Fruit fly (Drosophila melanogaster) whole organism, wandering third instar larva: ENCODE measurements around the gene CG1575.

Experiments used
- CG32264 ChIP-seq: fragments of 200-800 bp; sonication (Bioruptor generic); optimal IDR thresholded peaks from 2 replicates; lab custom pipeline; 2016; ENCODE audit warnings: missing biosample characterization, missing genetic modification characterization
- CG9705 ChIP-seq: fragments of 200-800 bp; sonication (Bioruptor generic); optimal IDR thresholded peaks from 2 replicates; lab custom pipeline; 2018; ENCODE audit warnings: missing biosample characterization, mild to moderate bottlenecking, missing genetic modification characterization
- CrebA ChIP-seq: fragments of 200-800 bp; sonication (Bioruptor generic); optimal IDR thresholded peaks from 2 replicates; lab custom pipeline; 2016; ENCODE audit warnings: missing biosample characterization, mild to moderate bottlenecking, missing genetic modification characterization, borderline replicate concordance
- Dfd ChIP-seq: fragments of >200 bp; optimal IDR thresholded peaks from 2 replicates; lab custom pipeline; 2017; ENCODE audit warnings: missing biosample characterization, missing genetic modification characterization
- GATAd ChIP-seq: sonication (Bioruptor generic); optimal IDR thresholded peaks from 2 replicates; lab custom pipeline; 2016; ENCODE audit warnings: missing biosample characterization, missing genetic modification characterization
- HLH106 ChIP-seq: fragments of 200-800 bp; optimal IDR thresholded peaks from 3 replicates; lab custom pipeline; 2019; ENCODE audit warnings: missing biosample characterization, mild to moderate bottlenecking, missing genetic modification characterization, moderate library complexity
- Hnf4 ChIP-seq: fragments of 200-800 bp; sonication (Bioruptor generic); optimal IDR thresholded peaks from 2 replicates; lab custom pipeline; 2016; ENCODE audit warnings: missing biosample characterization, mild to moderate bottlenecking, missing genetic modification characterization
- Hr78 ChIP-seq: fragments of >200 bp; optimal IDR thresholded peaks from 2 replicates; lab custom pipeline; 2017; ENCODE audit warnings: missing biosample characterization, missing genetic modification characterization
- Hr83 ChIP-seq: fragments of 200-300 bp; sonication (Bioruptor generic); optimal IDR thresholded peaks from 2 replicates; lab custom pipeline; 2016; ENCODE audit warnings: missing biosample characterization, mild to moderate bottlenecking, missing genetic modification characterization, moderate library complexity; ENCODE audit not compliant: poor library complexity, severe bottlenecking
- Jra ChIP-seq: sonication (Bioruptor generic); optimal IDR thresholded peaks from 2 replicates; lab custom pipeline; 2016; ENCODE audit warnings: missing biosample characterization, missing genetic modification characterization
- Mio ChIP-seq: sonication (Bioruptor generic); optimal IDR thresholded peaks from 2 replicates; lab custom pipeline; 2016; ENCODE audit warnings: missing biosample characterization, missing genetic modification characterization
- Myc ChIP-seq: fragments of >200 bp; optimal IDR thresholded peaks from 2 replicates; lab custom pipeline; 2017
- Rel ChIP-seq, 2 experiments: fragments of 200-800 bp; sonication (Bioruptor generic) in 1 of 2; optimal IDR thresholded peaks; 2 replicates in 1 of 2; 3 replicates in 1 of 2; lab custom pipeline; 2016 to 2019; ENCODE audit warnings: mild to moderate bottlenecking in 2 of 2, missing biosample characterization in 2 of 2, missing genetic modification characterization in 2 of 2, moderate library complexity in 1 of 2
- Sp1 ChIP-seq: fragments of 200-800 bp; sonication (Bioruptor generic); optimal IDR thresholded peaks from 3 replicates; lab custom pipeline; 2019; ENCODE audit warnings: missing biosample characterization, mild to moderate bottlenecking, missing genetic modification characterization, moderate library complexity
- Vsx2 ChIP-seq: fragments of 200-300, 225-300 bp; sonication (Bioruptor generic); optimal IDR thresholded peaks from 2 replicates; lab custom pipeline; 2018; ENCODE audit warnings: missing biosample characterization, missing genetic modification characterization; ENCODE audit not compliant: partially characterized antibody
- br ChIP-seq: fragments of 200-800 bp; sonication (Bioruptor generic); optimal IDR thresholded peaks from 2 replicates; lab custom pipeline; 2016; ENCODE audit warnings: missing biosample characterization, missing genetic modification characterization
- brk ChIP-seq: fragments of 200-800 bp; sonication (Bioruptor generic); optimal IDR thresholded peaks from 2 replicates; lab custom pipeline; 2016; ENCODE audit warnings: missing biosample characterization, mild to moderate bottlenecking, missing genetic modification characterization
- dl ChIP-seq, 2 experiments: fragments of 175-275, 200-275 bp in 1 of 2; fragments of 200-275 bp in 1 of 2; sonication (Bioruptor generic); optimal IDR thresholded peaks; lab custom pipeline; 2018; ENCODE audit warnings: mild to moderate bottlenecking in 2 of 2, missing biosample characterization in 2 of 2, missing genetic modification characterization in 2 of 2, moderate library complexity in 2 of 2; ENCODE audit not compliant: partially characterized antibody in 2 of 2, insufficient read depth in 1 of 2
- dmrt93B ChIP-seq: fragments of 200-800 bp; sonication (Bioruptor generic); optimal IDR thresholded peaks from 2 replicates; lab custom pipeline; 2018; ENCODE audit warnings: missing biosample characterization, mild to moderate bottlenecking, missing genetic modification characterization
- dsf ChIP-seq: sonication (Bioruptor generic); optimal IDR thresholded peaks from 2 replicates; lab custom pipeline; 2016; ENCODE audit warnings: missing biosample characterization, missing genetic modification characterization, borderline replicate concordance
- ey ChIP-seq: fragments of 200-800 bp; sonication (Bioruptor generic); optimal IDR thresholded peaks from 2 replicates; lab custom pipeline; 2016; ENCODE audit warnings: missing biosample characterization, missing genetic modification characterization
- fru ChIP-seq: fragments of 200-800 bp; sonication (Bioruptor generic); optimal IDR thresholded peaks from 3 replicates; lab custom pipeline; 2016; ENCODE audit warnings: missing biosample characterization, mild to moderate bottlenecking, missing genetic modification characterization
- h ChIP-seq: fragments of 200-800 bp; sonication (Bioruptor generic); optimal IDR thresholded peaks from 3 replicates; lab custom pipeline; 2016; ENCODE audit warnings: missing biosample characterization, mild to moderate bottlenecking, missing genetic modification characterization
- lola ChIP-seq: fragments of >200 bp; optimal IDR thresholded peaks from 2 replicates; lab custom pipeline; 2017; ENCODE audit warnings: missing biosample characterization, missing genetic modification characterization
- pan ChIP-seq: fragments of >200 bp; optimal IDR thresholded peaks from 2 replicates; lab custom pipeline; 2017
- psq ChIP-seq: fragments of 200-800 bp; sonication (Bioruptor generic); optimal IDR thresholded peaks from 3 replicates; lab custom pipeline; 2017; ENCODE audit warnings: missing biosample characterization, mild to moderate bottlenecking, missing genetic modification characterization, moderate library complexity
- rgr ChIP-seq: fragments of 200-800 bp; sonication (Bioruptor generic); optimal IDR thresholded peaks from 3 replicates; lab custom pipeline; 2016; ENCODE audit warnings: missing biosample characterization, mild to moderate bottlenecking, missing genetic modification characterization
- sage ChIP-seq: fragments of 200-800 bp; sonication (Bioruptor generic); optimal IDR thresholded peaks from 2 replicates; lab custom pipeline; 2016; ENCODE audit warnings: missing biosample characterization, mild to moderate bottlenecking, missing genetic modification characterization
- sv ChIP-seq: fragments of 200-800 bp; sonication (Bioruptor generic); optimal IDR thresholded peaks from 3 replicates; lab custom pipeline; 2016; ENCODE audit warnings: missing biosample characterization, missing genetic modification characterization
- tai ChIP-seq: sonication (Bioruptor generic); optimal IDR thresholded peaks from 2 replicates; lab custom pipeline; 2016; ENCODE audit warnings: missing biosample characterization, missing genetic modification characterization
- usp ChIP-seq: fragments of >200 bp; optimal IDR thresholded peaks from 2 replicates; lab custom pipeline; 2017; ENCODE audit warnings: missing biosample characterization, missing genetic modification characterization
- woc ChIP-seq: sonication (Bioruptor generic); optimal IDR thresholded peaks from 2 replicates; lab custom pipeline; 2016; ENCODE audit warnings: missing biosample characterization, mild to moderate bottlenecking, missing genetic modification characterization

Gene CG1575

DNA sequence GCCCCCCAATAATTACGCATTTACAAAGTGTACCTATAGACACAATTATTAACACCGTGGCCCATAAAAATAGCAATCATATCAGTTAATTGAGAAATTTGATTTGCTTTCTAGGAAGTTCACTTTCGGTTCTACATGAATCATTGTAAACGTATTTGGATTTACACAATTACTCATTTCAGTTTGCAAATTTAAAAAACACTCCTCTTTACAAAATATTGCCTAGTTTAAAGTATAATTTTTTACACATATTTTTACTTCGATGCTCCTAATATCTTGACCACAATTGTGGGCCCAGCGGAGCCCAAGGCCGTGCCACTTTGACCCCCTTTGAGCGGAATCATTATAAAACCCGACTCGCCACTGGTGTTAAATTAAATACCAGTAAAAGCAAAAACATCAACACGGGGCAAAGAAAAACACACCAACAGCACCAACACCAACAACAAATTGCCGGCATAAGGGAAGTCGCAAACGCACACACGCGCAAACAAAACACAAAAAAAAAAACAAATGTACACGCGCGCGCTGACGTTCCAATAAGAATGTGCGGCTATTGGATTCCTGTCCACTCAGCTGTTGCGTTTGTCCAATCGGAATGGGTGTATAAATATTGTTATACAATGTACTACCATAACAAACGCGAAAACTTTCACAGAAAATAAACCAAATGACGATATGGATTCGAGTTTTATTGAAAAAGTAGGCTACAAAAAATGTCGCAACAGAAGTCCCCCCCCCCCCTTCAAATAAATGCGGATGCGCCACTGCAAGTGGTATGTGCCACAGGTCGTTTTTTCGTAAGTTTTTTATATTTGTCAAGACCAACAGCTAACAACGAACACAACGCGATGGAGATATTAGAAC lies 2.1 kb upstream of the CG1575 start:
- TF ChIP-seq psq (GFP tag; lab: Kevin White, UChicago) (peak; percentile 7), sv (GFP tag; lab: Kevin White, UChicago) (peak; percentile 3), br (GFP tag; lab: Kevin White, UChicago) (peak; percentile 31), Jra (GFP tag; lab: Kevin White, UChicago) (no peak), GATAd (GFP tag; lab: Kevin White, UChicago) (no peak), h (GFP tag; lab: Kevin White, UChicago) (peak; percentile 20), Sp1 (GFP tag; lab: Kevin White, UChicago) (peak; percentile 19), HLH106 (tag; lab: Kevin White, UChicago) (peak; percentile 29), Hnf4 (GFP tag; lab: Kevin White, UChicago) (peak; percentile 26), woc (GFP tag; lab: Kevin White, UChicago) (peak; percentile 25), CG9705 (GFP tag; lab: Kevin White, UChicago) (no peak), rgr (GFP tag; lab: Kevin White, UChicago) (peak; percentile 37), usp (GFP tag; lab: Kevin White, UChicago) (no peak)

DNA sequence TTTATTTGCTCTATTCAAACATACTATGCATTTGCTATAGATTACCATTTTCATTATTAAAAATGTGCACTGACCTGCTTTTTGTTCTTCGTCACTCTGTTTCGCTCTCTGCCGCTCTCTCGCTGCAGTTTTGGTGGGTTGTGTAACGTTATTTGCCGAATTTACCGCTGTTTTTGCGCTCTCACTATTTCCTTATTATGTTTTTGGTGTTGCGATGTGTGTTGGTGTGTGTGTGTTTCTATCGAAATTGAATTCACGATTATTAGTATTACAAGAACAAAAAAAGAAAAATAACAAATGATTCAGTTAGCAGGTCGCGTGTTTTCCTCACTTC lies 1.5 kb upstream of the CG1575 start:
- TF ChIP-seq brk (GFP tag; lab: Kevin White, UChicago) (no peak), woc (GFP tag; lab: Kevin White, UChicago) (no peak), Hr83 (no peak), sv (GFP tag; lab: Kevin White, UChicago) (no peak), Myc (lab: Kevin White, UChicago) (no peak), Jra (GFP tag; lab: Kevin White, UChicago) (no peak), ey (no peak), Dfd (GFP tag; lab: Kevin White, UChicago) (no peak), sage (GFP tag; lab: Kevin White, UChicago) (no peak), usp (GFP tag; lab: Kevin White, UChicago) (no peak)

DNA sequence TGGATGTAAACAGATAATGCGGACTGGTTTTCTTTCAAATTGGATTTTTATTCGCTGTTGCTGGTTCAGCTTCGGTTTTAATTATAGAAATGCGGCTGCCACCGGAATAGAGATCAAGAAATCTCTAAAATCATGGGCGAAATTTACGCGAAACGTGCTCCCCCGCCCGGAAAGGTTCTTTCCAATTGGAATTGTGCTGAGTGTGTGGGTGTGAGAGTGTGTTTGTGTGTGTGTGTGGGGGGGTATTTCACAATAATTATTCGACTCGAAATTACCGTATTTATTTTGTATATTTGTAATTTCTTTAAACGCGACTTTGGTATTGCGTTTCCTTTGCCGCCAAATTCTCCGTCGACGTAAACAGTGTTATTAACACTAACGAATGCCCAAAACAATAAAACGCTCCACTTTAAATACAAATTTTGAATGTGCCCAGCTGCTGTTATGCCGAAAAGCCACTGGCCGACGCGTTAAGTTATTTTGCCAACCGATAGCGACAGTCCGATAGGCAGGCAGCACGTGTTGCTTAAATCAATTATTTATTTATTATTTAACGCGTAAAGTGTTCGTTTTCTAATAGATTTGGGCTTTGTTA lies 998 bp upstream of the CG1575 start, which contains the start of gene Gclc:
TSS of gene Gclc (minus strand) at position 431 of the 595 bp plus-strand sequence.
- TF ChIP-seq Jra (GFP tag; lab: Kevin White, UChicago), result no peak
- no peak for TF ChIP-seq tai (GFP tag; lab: Kevin White, UChicago)
- no peak for TF ChIP-seq dmrt93B (GFP tag; lab: Kevin White, UChicago)
- no peak for TF ChIP-seq usp (GFP tag; lab: Kevin White, UChicago)
- TF ChIP-seq Hr83, result no peak
- no peak for TF ChIP-seq Rel (GFP tag; optimal IDR thresholded peaks at IDR 0.05; lab: Kevin White, UChicago)
- peak; percentile 83 for TF ChIP-seq Rel (tag; optimal IDR thresholded peaks at IDR 0.05; lab: Kevin White, UChicago)
- no peak for TF ChIP-seq sage (GFP tag; lab: Kevin White, UChicago)
- TF ChIP-seq pan, result no peak
- no peak for TF ChIP-seq fru (GFP tag; lab: Kevin White, UChicago)
- TF ChIP-seq rgr (GFP tag; lab: Kevin White, UChicago), result peak; percentile 11
- TF ChIP-seq ey, result peak; percentile 3
- TF ChIP-seq Myc (lab: Kevin White, UChicago), result peak; percentile 48
- no peak for TF ChIP-seq Sp1 (GFP tag; lab: Kevin White, UChicago)
- TF ChIP-seq Mio, result no peak
- TF ChIP-seq woc (GFP tag; lab: Kevin White, UChicago), result no peak
- TF ChIP-seq Hr78, result no peak

DNA sequence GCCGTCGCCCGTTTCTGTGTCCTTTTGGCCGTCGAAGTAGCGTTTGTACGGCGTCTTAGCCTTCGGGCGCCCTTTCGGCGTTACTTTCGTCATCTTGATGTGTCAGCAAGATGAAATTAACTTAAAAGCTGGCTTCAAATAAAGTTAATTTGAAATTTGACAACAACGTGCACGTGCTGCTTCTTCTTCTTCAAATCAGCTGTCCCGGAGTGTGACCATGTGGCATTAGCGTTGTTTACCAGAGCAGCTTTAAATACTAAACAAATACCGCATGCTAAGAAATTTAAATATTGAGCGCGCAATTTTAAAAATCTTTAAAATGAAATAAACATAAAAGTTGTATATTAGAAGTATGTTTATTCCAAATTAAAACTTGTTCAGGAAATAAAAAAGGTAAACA lies 4.1 kb downstream of the CG1575 start, which contains the start of gene CG2260:
TSS of gene CG2260 (minus strand) at position 209 of the 400 bp plus-strand sequence.
- no peak for TF ChIP-seq tai (GFP tag; lab: Kevin White, UChicago)

DNA sequence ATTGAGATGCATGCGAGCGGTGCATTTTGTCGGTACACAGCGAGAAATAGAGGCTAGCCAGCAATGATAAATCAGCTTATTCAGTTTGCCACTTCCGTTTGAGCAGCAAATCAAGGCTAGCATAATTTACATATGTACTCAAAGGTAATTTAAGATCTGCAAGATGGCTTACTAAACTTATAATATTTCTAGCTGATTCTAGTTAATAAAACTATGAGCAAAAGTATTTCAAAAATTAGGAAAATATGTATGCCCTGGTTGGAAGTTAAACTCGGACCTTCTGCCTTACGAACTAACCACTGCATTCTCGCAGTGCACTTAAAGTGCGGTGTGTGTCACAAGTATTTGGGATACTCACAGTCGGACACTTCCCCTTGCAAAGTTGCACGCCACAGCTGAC lies 6.0 kb downstream of the CG1575 start:
- TF ChIP-seq Mio (no peak), lola (GFP tag; lab: Kevin White, UChicago) (no peak), Jra (GFP tag; lab: Kevin White, UChicago) (no peak), HLH106 (tag; lab: Kevin White, UChicago) (no peak), sage (GFP tag; lab: Kevin White, UChicago) (no peak), Sp1 (GFP tag; lab: Kevin White, UChicago) (no peak), dl (GFP tag; optimal IDR thresholded peaks at IDR 0.05; lab: Kevin White, UChicago; ENCODE audit: insufficient read depth in 1 of 2, partially characterized antibody in 2 of 2) (no peak), dmrt93B (GFP tag; lab: Kevin White, UChicago) (no peak), psq (GFP tag; lab: Kevin White, UChicago) (no peak), dsf (no peak), CrebA (GFP tag; lab: Kevin White, UChicago) (no peak), Vsx2 (no peak), CG32264 (GFP tag; lab: Kevin White, UChicago) (no peak), fru (GFP tag; lab: Kevin White, UChicago) (no peak), Hnf4 (GFP tag; lab: Kevin White, UChicago) (no peak), sv (GFP tag; lab: Kevin White, UChicago) (no peak), woc (GFP tag; lab: Kevin White, UChicago) (no peak), Hr83 (no peak)
